Fruit fly (Drosophila melanogaster) whole organism, embryonic: ENCODE results near the gene Surf1.

Source experiments
- Aef1 ChIP-seq: fragments of 200-800 bp; sonication (Bioruptor generic); IDR thresholded peaks from 3 replicates; pipeline ENCODE4 v1.3.6; 2022; ENCODE audit warnings: missing biosample characterization, missing genetic modification characterization
- CG9437 ChIP-seq: fragments of 200-800 bp; sonication (Bioruptor generic); optimal IDR thresholded peaks from 2 replicates; lab custom pipeline; 2018; ENCODE audit warnings: missing biosample characterization, mild to moderate bottlenecking, missing genetic modification characterization
- twi ChIP-seq: fragments of 200-800 bp; optimal IDR thresholded peaks from 2 replicates; lab custom pipeline; 2019; ENCODE audit warnings: missing biosample characterization, mild to moderate bottlenecking, missing genetic modification characterization, moderate library complexity

dm6 chr3L:6981823-6982222 lies 23.7 kb downstream of the Surf1 start:
- TF ChIP-seq twi (tag; lab: Kevin White, UChicago) (peak; percentile 92), CG9437 (GFP tag; lab: Kevin White, UChicago) (peak; percentile 34), Aef1 (GFP tag; lab: Robert Waterston, UW) (no peak)
